Worm (Caenorhabditis elegans) whole organism, mixed stage, embryonic: ENCODE measurements around the gene D2024.4.
A peak's percentile ranks its signal among the peaks of the same experiment; 100 is the strongest.

ENCODE experiments used
- ces-1 ChIP-seq: fragments of 150-350 bp; optimal IDR thresholded peaks from 2 replicates; lab custom pipeline; 2014; ENCODE audit warnings: missing biosample characterization, missing genetic modification reagents, missing genetic modification characterization
- mab-5 ChIP-seq: fragments of 150-350 bp; optimal IDR thresholded peaks from 2 replicates; lab custom pipeline; 2014; ENCODE audit warnings: missing biosample characterization, missing genetic modification characterization
- mep-1 ChIP-seq: fragments of 150-350 bp; optimal IDR thresholded peaks from 2 replicates; lab custom pipeline; 2017; ENCODE audit warnings: missing biosample characterization, missing genetic modification reagents, missing genetic modification characterization, inconsistent platforms
- nhr-12 ChIP-seq: fragments of 150-350 bp; optimal IDR thresholded peaks from 2 replicates; lab custom pipeline; 2014; ENCODE audit warnings: missing biosample characterization, missing genetic modification characterization
- nhr-237 ChIP-seq: fragments of 150-350 bp; optimal IDR thresholded peaks from 2 replicates; lab custom pipeline; 2014; ENCODE audit warnings: missing biosample characterization, missing genetic modification characterization
- unc-62 ChIP-seq: fragments of 150-350 bp; optimal IDR thresholded peaks from 2 replicates; lab custom pipeline; 2014; ENCODE audit warnings: missing biosample characterization, missing genetic modification reagents, missing genetic modification characterization

ce11 chrIV:7230198-7230597 is 837 bp upstream of the D2024.4 start, which contains the start of gene cap-1:
- TF ChIP-seq mab-5 (tag; lab: Kevin White, UChicago), result no peak
- TF ChIP-seq ces-1 (GFP tag; lab: Kevin White, UChicago), result peak; percentile 70
- TF ChIP-seq nhr-237, result peak; percentile 38
- no peak for TF ChIP-seq nhr-12 (tag; lab: Kevin White, UChicago)
- TF ChIP-seq mep-1 (tag; lab: Kevin White, UChicago), result peak; percentile 78
- no peak for TF ChIP-seq unc-62
